Fruit fly (Drosophila melanogaster) whole organism, embryonic: ENCODE data around the gene CG45218.

Experiments used
- Abd-B ChIP-seq: fragments of 200-800 bp; sonication (Bioruptor generic); optimal IDR thresholded peaks from 2 replicates; lab custom pipeline; 2018; ENCODE audit warnings: missing biosample characterization, mild to moderate bottlenecking, missing genetic modification characterization, moderate library complexity
- Adf1 ChIP-seq: fragments of 200-800 bp; sonication (Bioruptor generic); IDR thresholded peaks from 2 replicates; pipeline ENCODE4 v1.3.6; 2022; ENCODE audit warnings: missing biosample characterization, missing genetic modification characterization
- B-H1 ChIP-seq: fragments of 200-800 bp; sonication (Bioruptor generic); IDR thresholded peaks from 3 replicates; pipeline ENCODE4 v1.3.6; 2022; ENCODE audit warnings: missing biosample characterization, missing genetic modification characterization
- BEAF-32 ChIP-seq: fragments of 200-800 bp; sonication (Bioruptor generic); optimal IDR thresholded peaks from 3 replicates; lab custom pipeline; 2017; ENCODE audit warnings: missing biosample characterization, missing genetic modification characterization, mild to moderate bottlenecking, moderate library complexity, missing genetic modification reagents
- CG10654 ChIP-seq: fragments of 200-800 bp; sonication (Bioruptor generic); optimal IDR thresholded peaks from 2 replicates; lab custom pipeline; 2016; ENCODE audit warnings: missing biosample characterization, missing genetic modification characterization
- CG11723 ChIP-seq: fragments of 200-800 bp; sonication (Bioruptor generic); optimal IDR thresholded peaks from 2 replicates; lab custom pipeline; 2017; ENCODE audit warnings: missing biosample characterization, mild to moderate bottlenecking, missing genetic modification characterization
- CG14860 ChIP-seq: fragments of 200-800 bp; sonication (Bioruptor generic); IDR thresholded peaks from 3 replicates; pipeline ENCODE4 v1.3.6; 2022; ENCODE audit warnings: missing biosample characterization, missing genetic modification characterization; ENCODE audit not compliant: partially characterized antibody
- CG16779 ChIP-seq: fragments of 200-800 bp; sonication (Bioruptor generic); IDR thresholded peaks from 2 replicates; pipeline ENCODE4 v1.3.6; 2022; ENCODE audit warnings: missing biosample characterization, missing genetic modification characterization
- CG17361 ChIP-seq: fragments of 200-800 bp; sonication (Bioruptor generic); IDR thresholded peaks from 3 replicates; pipeline ENCODE4 v1.3.6; 2022; ENCODE audit warnings: missing biosample characterization, missing genetic modification characterization
- CG31365 ChIP-seq: fragments of 200-800 bp; sonication (Bioruptor generic); optimal IDR thresholded peaks from 2 replicates; lab custom pipeline; 2018; ENCODE audit warnings: missing biosample characterization, mild to moderate bottlenecking, missing genetic modification characterization
- CG3407 ChIP-seq: fragments of 200-800 bp; sonication (Bioruptor generic); optimal IDR thresholded peaks from 2 replicates; lab custom pipeline; 2018; ENCODE audit warnings: missing biosample characterization, mild to moderate bottlenecking, missing genetic modification characterization
- CG34422 ChIP-seq: fragments of 200-800 bp; sonication (Bioruptor generic); IDR thresholded peaks from 3 replicates; pipeline ENCODE4 v1.3.6; 2022; ENCODE audit warnings: missing biosample characterization, missing genetic modification characterization
- CG7357 ChIP-seq: fragments of 200-800 bp; sonication (Bioruptor generic); IDR thresholded peaks from 3 replicates; pipeline ENCODE4 v1.3.6; 2022; ENCODE audit warnings: missing biosample characterization, missing genetic modification characterization
- CG7556 ChIP-seq: fragments of 200-800 bp; sonication (Bioruptor generic); optimal IDR thresholded peaks from 2 replicates; lab custom pipeline; 2017; ENCODE audit warnings: missing biosample characterization, mild to moderate bottlenecking, missing genetic modification characterization
- CG7786 ChIP-seq: fragments of 200-800 bp; sonication (Bioruptor generic); optimal IDR thresholded peaks from 2 replicates; lab custom pipeline; 2016; ENCODE audit warnings: missing biosample characterization, missing genetic modification characterization
- CG7928 ChIP-seq: fragments of 200-800 bp; sonication (Bioruptor generic); optimal IDR thresholded peaks from 2 replicates; lab custom pipeline; 2017; ENCODE audit warnings: missing biosample characterization, mild to moderate bottlenecking, missing genetic modification characterization
- CG8944 ChIP-seq: fragments of 200-800 bp; sonication (Bioruptor generic); optimal IDR thresholded peaks from 3 replicates; lab custom pipeline; 2016; ENCODE audit warnings: missing biosample characterization, missing genetic modification characterization
- CTCF ChIP-seq: fragments of 200-800 bp; sonication (Bioruptor generic); optimal IDR thresholded peaks from 2 replicates; lab custom pipeline; 2017; ENCODE audit warnings: missing biosample characterization, mild to moderate bottlenecking, missing genetic modification characterization, moderate library complexity
- D19B ChIP-seq: fragments of 200-800 bp; sonication (Bioruptor generic); optimal IDR thresholded peaks from 2 replicates; lab custom pipeline; 2017; ENCODE audit warnings: missing biosample characterization, mild to moderate bottlenecking, missing genetic modification characterization
- Doc3 ChIP-seq: fragments of 200-800 bp; sonication (Bioruptor generic); IDR thresholded peaks from 3 replicates; pipeline ENCODE4 v1.3.6; 2022; ENCODE audit warnings: missing biosample characterization, missing genetic modification characterization; ENCODE audit not compliant: partially characterized antibody
- Gsc ChIP-seq: fragments of 200-800 bp; sonication (Bioruptor generic); IDR thresholded peaks from 2 replicates; pipeline ENCODE4 v1.3.6; 2022; ENCODE audit warnings: missing biosample characterization, missing genetic modification characterization
- Hsf ChIP-seq: fragments of 200-800 bp; sonication (Bioruptor generic); optimal IDR thresholded peaks from 3 replicates; lab custom pipeline; 2016; ENCODE audit warnings: missing biosample characterization, missing genetic modification characterization
- Mad ChIP-seq: fragments of 200-800 bp; sonication (Bioruptor generic); optimal IDR thresholded peaks from 2 replicates; lab custom pipeline; 2016; ENCODE audit warnings: missing biosample characterization, missing genetic modification characterization
- Meics ChIP-seq: fragments of 200-800 bp; sonication (Bioruptor generic); optimal IDR thresholded peaks from 2 replicates; lab custom pipeline; 2017; ENCODE audit warnings: missing biosample characterization, mild to moderate bottlenecking, missing genetic modification characterization
- Nf-YA ChIP-seq: fragments of 200-800 bp; sonication (Bioruptor generic); IDR thresholded peaks from 2 replicates; pipeline ENCODE4 v1.3.6; 2022; ENCODE audit warnings: missing biosample characterization, missing genetic modification characterization
- Sox102F ChIP-seq: fragments of 200-800 bp; sonication (Bioruptor generic); optimal IDR thresholded peaks from 2 replicates; lab custom pipeline; 2018; ENCODE audit warnings: missing biosample characterization, mild to moderate bottlenecking, missing genetic modification characterization, moderate library complexity
- Sry-β ChIP-seq: fragments of 200-800 bp; sonication (Bioruptor generic); optimal IDR thresholded peaks from 2 replicates; lab custom pipeline; 2018; ENCODE audit warnings: missing biosample characterization, mild to moderate bottlenecking, missing genetic modification characterization, moderate library complexity
- Trl ChIP-seq, 3 experiments: fragments of >200 bp in 2 of 3; fragments of 200-800 bp in 1 of 3; sonication (Bioruptor generic) in 1 of 3; optimal IDR thresholded peaks; 2 replicates in 1 of 3; 3 replicates in 2 of 3; lab custom pipeline; 2016 to 2017; ENCODE audit warnings: missing biosample characterization in 1 of 3, missing genetic modification characterization in 1 of 3
- ara ChIP-seq: fragments of 200-800 bp; sonication (Bioruptor generic); IDR thresholded peaks from 2 replicates; pipeline ENCODE4 v1.3.6; 2022; ENCODE audit warnings: missing biosample characterization, missing genetic modification characterization
- ato ChIP-seq: fragments of 200-800 bp; sonication (Bioruptor generic); IDR thresholded peaks from 2 replicates; pipeline ENCODE4 v1.3.6; 2022; ENCODE audit warnings: missing biosample characterization, missing genetic modification characterization; ENCODE audit not compliant: partially characterized antibody
- az2 ChIP-seq: fragments of 200-800 bp; sonication (Bioruptor generic); optimal IDR thresholded peaks from 3 replicates; lab custom pipeline; 2016; ENCODE audit warnings: missing biosample characterization, missing genetic modification characterization
- bcd ChIP-seq: fragments of 200-800 bp; sonication (Bioruptor generic); optimal IDR thresholded peaks from 2 replicates; lab custom pipeline; 2017; ENCODE audit warnings: missing biosample characterization, mild to moderate bottlenecking, missing genetic modification characterization
- chif ChIP-seq, 2 experiments: fragments of 200-800 bp; sonication (Bioruptor generic); optimal IDR thresholded peaks; 3 replicates each; lab custom pipeline; 2016; ENCODE audit warnings: missing biosample characterization in 2 of 2, missing genetic modification characterization in 2 of 2
- ci ChIP-seq: fragments of 200-800 bp; sonication (Bioruptor generic); IDR thresholded peaks from 3 replicates; pipeline ENCODE4 v1.3.6; 2022; ENCODE audit warnings: missing biosample characterization, missing genetic modification characterization
- dm ChIP-seq: fragments of 200-800 bp; sonication (Bioruptor generic); optimal IDR thresholded peaks from 3 replicates; lab custom pipeline; 2016; ENCODE audit warnings: missing biosample characterization, missing genetic modification characterization
- ewg ChIP-seq: fragments of 200-800 bp; sonication (Bioruptor generic); optimal IDR thresholded peaks from 3 replicates; lab custom pipeline; 2017; ENCODE audit warnings: mild to moderate bottlenecking, missing biosample characterization, missing genetic modification reagents, missing genetic modification characterization
- exex ChIP-seq: fragments of 200-800 bp; sonication (Bioruptor generic); optimal IDR thresholded peaks from 4 replicates; lab custom pipeline; 2018; ENCODE audit warnings: missing biosample characterization, mild to moderate bottlenecking, missing genetic modification characterization, moderate library complexity
- gem ChIP-seq: fragments of 200-800 bp; sonication (Bioruptor generic); optimal IDR thresholded peaks from 2 replicates; lab custom pipeline; 2019; ENCODE audit warnings: missing biosample characterization, mild to moderate bottlenecking, missing genetic modification characterization, moderate library complexity
- gsb-n ChIP-seq: fragments of 200-800 bp; sonication (Bioruptor generic); optimal IDR thresholded peaks from 3 replicates; lab custom pipeline; 2018; ENCODE audit warnings: missing biosample characterization, mild to moderate bottlenecking, missing genetic modification characterization
- inv ChIP-seq: fragments of 200-800 bp; sonication (Bioruptor generic); IDR thresholded peaks from 2 replicates; pipeline ENCODE4 v1.3.6; 2022; ENCODE audit warnings: missing biosample characterization, missing genetic modification characterization; ENCODE audit not compliant: partially characterized antibody
- lola ChIP-seq, 3 experiments: fragments of >200 bp in 2 of 3; fragments of 200-800 bp in 1 of 3; sonication (Bioruptor generic) in 1 of 3; optimal IDR thresholded peaks; 2 replicates each; lab custom pipeline; 2017 to 2019; ENCODE audit warnings: missing biosample characterization in 3 of 3, missing genetic modification characterization in 3 of 3, mild to moderate bottlenecking in 1 of 3, moderate library complexity in 1 of 3
- nmo ChIP-seq: fragments of 200-800 bp; sonication (Bioruptor generic); optimal IDR thresholded peaks from 2 replicates; lab custom pipeline; 2018; ENCODE audit warnings: missing biosample characterization, mild to moderate bottlenecking, missing genetic modification characterization, moderate library complexity
- nom ChIP-seq: fragments of 200-800 bp; sonication (Bioruptor generic); optimal IDR thresholded peaks from 2 replicates; lab custom pipeline; 2017; ENCODE audit warnings: missing biosample characterization, missing genetic modification characterization, mild to moderate bottlenecking, moderate library complexity, missing genetic modification reagents
- pho ChIP-seq: fragments of 200-800 bp; sonication (Bioruptor generic); optimal IDR thresholded peaks from 2 replicates; lab custom pipeline; 2016; ENCODE audit warnings: missing biosample characterization, missing genetic modification characterization
- slou ChIP-seq: fragments of 200-800 bp; sonication (Bioruptor generic); optimal IDR thresholded peaks from 3 replicates; lab custom pipeline; 2016; ENCODE audit warnings: missing biosample characterization, missing genetic modification characterization
- sna ChIP-seq: fragments of 200-800 bp; sonication (Bioruptor generic); IDR thresholded peaks from 2 replicates; pipeline ENCODE4 v1.3.6; 2022; ENCODE audit warnings: missing biosample characterization, missing genetic modification characterization; ENCODE audit not compliant: partially characterized antibody
- tgo ChIP-seq: fragments of 200-800 bp; sonication (Bioruptor generic); IDR thresholded peaks from 3 replicates; pipeline ENCODE4 v1.3.6; 2022; ENCODE audit warnings: missing biosample characterization, missing genetic modification characterization
- twi ChIP-seq: fragments of 200-800 bp; optimal IDR thresholded peaks from 2 replicates; lab custom pipeline; 2019; ENCODE audit warnings: missing biosample characterization, mild to moderate bottlenecking, missing genetic modification characterization, moderate library complexity

Gene CG45218

dm6 chr3R:15242186-15243045, 48.2 kb downstream of the CG45218 start, which contains the start of the genes tefu and Hsc70-4 (continued):
- TF ChIP-seq ato: 0 out of 2 replicates have a peak, but pooled peaks have one; percentile 17
- TF ChIP-seq BEAF-32 (GFP tag; lab: Kevin White, UChicago): peak; percentile 58
- peak; percentile 65 for TF ChIP-seq az2 (GFP tag; lab: Kevin White, UChicago)
- no peak for TF ChIP-seq CG7556 (GFP tag; lab: Kevin White, UChicago)
- TF ChIP-seq inv (GFP tag; lab: Robert Waterston, UW): no peak
- TF ChIP-seq CG7786 (GFP tag; lab: Kevin White, UChicago): peak; percentile 60
- no peak for TF ChIP-seq sna
- peak; percentile 70 for TF ChIP-seq ara (GFP tag; lab: Robert Waterston, UW)
- TF ChIP-seq gem: peak; percentile 86
- peak; percentile 30 for TF ChIP-seq exex (tag; lab: Kevin White, UChicago)
- peak; percentile 52; the same call in 1 of the 2 replicates for TF ChIP-seq Nf-YA
- TF ChIP-seq CG11723 (GFP tag; lab: Kevin White, UChicago): peak; percentile 69
- no peak for TF ChIP-seq CG16779
- TF ChIP-seq Doc3: no peak
- TF ChIP-seq nmo: peak; percentile 89
- peak; percentile 42; the same call in 1 of the 2 replicates for TF ChIP-seq Gsc (GFP tag; lab: Robert Waterston, UW)
- peak; percentile 76; the same call in 2 of the 3 replicates for TF ChIP-seq ci (GFP tag; lab: Robert Waterston, UW)
- peak in 1 of 2 experiments; percentile 83 for TF ChIP-seq chif (GFP tag; optimal IDR thresholded peaks at IDR 0.05; lab: Kevin White, UChicago)
- TF ChIP-seq nom: peak; percentile 64
- TF ChIP-seq Hsf: peak; percentile 78
- TF ChIP-seq dm: peak; percentile 61
- peak; percentile 42 for TF ChIP-seq D19B (GFP tag; lab: Kevin White, UChicago)
- TF ChIP-seq CG31365 (tag; lab: Kevin White, UChicago): peak; percentile 4
- no peak for TF ChIP-seq Sox102F (GFP tag; lab: Kevin White, UChicago)
- TF ChIP-seq Sry-β (GFP tag; lab: Kevin White, UChicago): peak; percentile 62
- peak; percentile 34 for TF ChIP-seq CG3407 (GFP tag; lab: Kevin White, UChicago)
- peak; percentile 92 for TF ChIP-seq Abd-B (GFP tag; lab: Kevin White, UChicago)
- peak; percentile 73 for TF ChIP-seq B-H1
- peak; percentile 99 for TF ChIP-seq CG7357 (GFP tag; lab: Robert Waterston, UW)
- TF ChIP-seq Trl (optimal IDR thresholded peaks at IDR 0.05; lab: Kevin White, UChicago): no peak
- TF ChIP-seq Trl (GFP tag; optimal IDR thresholded peaks at IDR 0.05; lab: Kevin White, UChicago): peak; percentile 47
- peak; percentile 80 for TF ChIP-seq Meics (GFP tag; lab: Kevin White, UChicago)
- peak; percentile 48 for TF ChIP-seq CG8944 (GFP tag; lab: Kevin White, UChicago)
- TF ChIP-seq bcd (GFP tag; lab: Kevin White, UChicago): peak; percentile 85
- TF ChIP-seq CG17361: peak; percentile 91
- TF ChIP-seq Mad (GFP tag; lab: Kevin White, UChicago): peak; percentile 68
- TF ChIP-seq pho: peak; percentile 62
- peak; percentile 60 for TF ChIP-seq ewg (GFP tag; lab: Kevin White, UChicago)
- peak; percentile 80 for TF ChIP-seq tgo (GFP tag; lab: Robert Waterston, UW)
- TF ChIP-seq Adf1: no peak; the same call in 1 of the 2 replicates
- peak; percentile 81 for TF ChIP-seq slou
- peak; percentile 81 for TF ChIP-seq CG10654 (GFP tag; lab: Kevin White, UChicago)
- TF ChIP-seq twi (tag; lab: Kevin White, UChicago): peak; percentile 61
- no peak for TF ChIP-seq CG14860 (GFP tag; lab: Robert Waterston, UW)
- TF ChIP-seq gsb-n (tag; lab: Kevin White, UChicago): peak; percentile 55
- peak; percentile 80 for TF ChIP-seq CG34422 (GFP tag; lab: Robert Waterston, UW)
- peak; percentile 75 for TF ChIP-seq CG7928 (GFP tag; lab: Kevin White, UChicago)
- TF ChIP-seq CTCF (GFP tag; lab: Kevin White, UChicago): no peak
- TF ChIP-seq lola (GFP tag; optimal IDR thresholded peaks at IDR 0.05; lab: Kevin White, UChicago): peak in 2 of 3 experiments; percentile 64 to 93
